Fruit fly (Drosophila melanogaster) Kc167 (cell line): Measurements from ENCODE around the gene Not10.

Experiments
- Sin3A ChIP-seq: fragments of >200 bp; optimal IDR thresholded peaks from 2 replicates; lab custom pipeline; 2018; ENCODE audit warnings: missing external identifiers
- h ChIP-seq: fragments of >200 bp; optimal IDR thresholded peaks from 3 replicates; lab custom pipeline; 2018; ENCODE audit warnings: missing external identifiers
- insv ChIP-seq: fragments of >200 bp; optimal IDR thresholded peaks from 3 replicates; lab custom pipeline; 2018; ENCODE audit warnings: missing external identifiers
- psq ChIP-seq: fragments of >200 bp; optimal IDR thresholded peaks from 2 replicates; lab custom pipeline; 2017; ENCODE audit warnings: missing external identifiers
- ttk ChIP-seq: sonication (Bioruptor generic); optimal IDR thresholded peaks from 2 replicates; lab custom pipeline; 2017; ENCODE audit warnings: missing external identifiers

DNA sequence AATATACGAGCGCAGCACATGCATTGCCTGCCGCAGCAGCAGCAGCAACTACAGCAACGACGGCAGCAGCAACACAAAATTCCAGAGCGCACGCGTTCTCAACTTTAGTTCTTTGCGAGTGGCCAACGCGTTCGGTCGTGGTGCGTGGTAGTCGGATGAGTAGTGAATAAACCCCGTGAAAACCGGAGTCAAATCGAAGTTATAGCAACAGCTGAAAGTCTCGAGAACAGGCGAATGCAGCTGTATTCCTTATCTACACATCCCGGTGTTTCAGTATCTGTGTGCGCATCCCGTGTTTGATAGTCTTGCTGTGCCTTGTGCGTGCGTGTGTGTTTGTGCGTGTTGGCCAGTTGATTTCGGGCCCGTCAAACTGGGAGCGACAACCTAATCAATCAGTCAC lies 17.5 kb downstream of the Not10 start, which contains the start of gene Dtg:
- TF ChIP-seq Sin3A (lab: Kevin White, UChicago): no peak
- TF ChIP-seq insv (lab: Kevin White, UChicago): no peak
- no peak for TF ChIP-seq ttk (lab: Kevin White, UChicago)
- no peak for TF ChIP-seq psq
- no peak for TF ChIP-seq h (lab: Kevin White, UChicago)
